Worm (Caenorhabditis elegans) whole organism, early embryonic: ENCODE results near the gene F32D8.2.

Experiments
- ama-1 ChIP-seq: fragments of 150-350 bp; optimal IDR thresholded peaks from 2 replicates; lab custom pipeline; 2014
- hmbx-1 ChIP-seq: sonication (generic microtip); optimal IDR thresholded peaks from 2 replicates; lab custom pipeline; 2016; ENCODE audit warnings: mild to moderate bottlenecking, missing genetic modification characterization, missing compliant biosample characterization

ce11 chrV:10897172-10897571 is 13.6 kb downstream of the F32D8.2 start:
- TF ChIP-seq ama-1 (lab: Kevin White, UChicago) (no peak), hmbx-1 (tag; lab: Kevin White, UChicago) (no peak)
